Fruit fly (Drosophila melanogaster): ENCODE data around the gene CG32318.

The CG32318 gene

DNA sequence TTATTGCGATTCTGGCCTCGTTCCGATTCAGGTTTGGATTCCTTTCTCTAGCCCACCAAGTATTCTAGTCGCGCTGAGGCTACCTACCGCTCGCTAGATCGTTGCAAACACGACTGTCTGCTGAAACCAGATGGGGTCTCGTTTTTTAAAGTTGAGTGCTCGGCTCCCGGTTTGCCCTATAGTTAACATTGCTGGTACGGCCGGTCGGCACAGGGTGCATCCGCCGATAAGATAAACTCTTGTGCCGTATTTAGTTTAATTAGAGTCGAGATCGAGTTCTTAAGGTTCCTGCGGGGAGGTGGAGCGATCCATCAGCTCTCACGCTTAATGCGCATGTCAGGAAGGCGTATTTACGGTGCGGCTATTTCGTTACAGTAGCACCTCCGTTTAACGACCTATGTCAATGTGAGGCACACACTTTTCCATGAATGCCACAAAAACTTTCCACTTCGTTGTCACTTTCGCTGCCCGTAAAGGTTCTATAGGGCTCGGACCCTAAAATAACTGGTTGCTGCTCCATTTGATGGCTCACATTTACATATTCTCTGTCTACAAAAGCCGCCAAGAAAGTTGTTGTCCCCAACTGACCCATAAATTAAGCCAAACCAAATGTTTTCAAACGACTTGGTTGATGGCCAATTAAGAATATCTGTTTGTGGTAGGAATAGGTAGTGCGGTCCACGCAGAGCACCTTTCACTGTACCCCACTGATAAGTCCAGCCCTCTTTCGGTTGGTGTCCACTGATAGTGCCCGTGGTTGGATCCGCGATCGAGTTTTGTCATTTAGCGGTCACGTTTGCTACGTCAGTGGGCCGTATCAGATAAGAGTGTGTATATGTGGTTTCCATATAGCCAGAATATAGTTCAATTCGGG lies 41.8 kb downstream of the CG32318 start, which contains the start of gene CG9119 (continued):
- TF ChIP-seq Rel (GFP tag; optimal IDR thresholded peaks at IDR 0.05) (no peak), Rel (tag; optimal IDR thresholded peaks at IDR 0.05) (no peak), CG32264 (GFP tag; optimal IDR thresholded peaks at IDR 0.05) (no peak), brk (GFP tag; optimal IDR thresholded peaks at IDR 0.05) (no peak), CrebA (GFP tag; optimal IDR thresholded peaks at IDR 0.05; ENCODE audit: borderline replicate concordance) (no peak), HLH106 (tag; optimal IDR thresholded peaks at IDR 0.05) (peak; percentile 24), Abd-B (GFP tag; optimal IDR thresholded peaks at IDR 0.05) (no peak), pan (optimal IDR thresholded peaks at IDR 0.05) (no peak), jim (GFP tag; optimal IDR thresholded peaks at IDR 0.05) (no peak)

dm6 chr3L:1203855-1204431 lies 42.8 kb downstream of the CG32318 start:
- TF ChIP-seq Hr83 (GFP tag; optimal IDR thresholded peaks at IDR 0.05; ENCODE audit: poor library complexity, severe bottlenecking) (no peak), Dfd (GFP tag; optimal IDR thresholded peaks at IDR 0.05) (peak; percentile 97)

- TF ChIP-seq CrebA (GFP tag; optimal IDR thresholded peaks at IDR 0.05; ENCODE audit: borderline replicate concordance) (no peak), dmrt93B (GFP tag; optimal IDR thresholded peaks at IDR 0.05) (no peak), Hr83 (GFP tag; optimal IDR thresholded peaks at IDR 0.05; ENCODE audit: poor library complexity, severe bottlenecking) (no peak), ey (GFP tag; optimal IDR thresholded peaks at IDR 0.05) (no peak), HLH106 (tag; optimal IDR thresholded peaks at IDR 0.05) (no peak), Rel (GFP tag; optimal IDR thresholded peaks at IDR 0.05) (no peak), Rel (tag; optimal IDR thresholded peaks at IDR 0.05) (no peak), Myc (optimal IDR thresholded peaks at IDR 0.05) (no peak), OdsH (GFP tag; optimal IDR thresholded peaks at IDR 0.05) (no peak), Jra (GFP tag; optimal IDR thresholded peaks at IDR 0.05) (no peak)
Observed at dm6 chr3L:1202588-1203195, 44.0 kb downstream of the CG32318 start, which contains the start of gene meep. meep (minus strand) TSS chr3L:1203036.

dm6 chr3L:1200357-1201051 lies 46.2 kb downstream of the CG32318 start, which contains the start of gene mwh:
mwh (plus strand) TSS chr3L:1200786.
- no peak for TF ChIP-seq Sp1 (GFP tag; optimal IDR thresholded peaks at IDR 0.05)
- no peak for TF ChIP-seq woc (GFP tag; optimal IDR thresholded peaks at IDR 0.05)
- no peak for TF ChIP-seq br (GFP tag; optimal IDR thresholded peaks at IDR 0.05)
- no peak for TF ChIP-seq dmrt93B (GFP tag; optimal IDR thresholded peaks at IDR 0.05)
- no peak for TF ChIP-seq sv (GFP tag; optimal IDR thresholded peaks at IDR 0.05)
- TF ChIP-seq usp (GFP tag; optimal IDR thresholded peaks at IDR 0.05): no peak
- no peak for TF ChIP-seq CG9705 (GFP tag; optimal IDR thresholded peaks at IDR 0.05)
- TF ChIP-seq OdsH (GFP tag; optimal IDR thresholded peaks at IDR 0.05): no peak
- no peak for TF ChIP-seq Dif (GFP tag; optimal IDR thresholded peaks at IDR 0.05; ENCODE audit: partially characterized antibody)
- TF ChIP-seq Myc (optimal IDR thresholded peaks at IDR 0.05): no peak
- no peak for TF ChIP-seq CrebA (GFP tag; optimal IDR thresholded peaks at IDR 0.05; ENCODE audit: borderline replicate concordance)
- TF ChIP-seq tai (GFP tag; optimal IDR thresholded peaks at IDR 0.05): no peak
- no peak for TF ChIP-seq Vsx2 (GFP tag; optimal IDR thresholded peaks at IDR 0.05; ENCODE audit: partially characterized antibody)
- TF ChIP-seq foxo (GFP tag; optimal IDR thresholded peaks at IDR 0.05): no peak
- TF ChIP-seq sage (GFP tag; optimal IDR thresholded peaks at IDR 0.05): no peak
- no peak for TF ChIP-seq Jra (GFP tag; optimal IDR thresholded peaks at IDR 0.05)
- TF ChIP-seq brk (GFP tag; optimal IDR thresholded peaks at IDR 0.05): no peak
- no peak for TF ChIP-seq CG32264 (GFP tag; optimal IDR thresholded peaks at IDR 0.05)
- TF ChIP-seq h (GFP tag; optimal IDR thresholded peaks at IDR 0.05): no peak
- no peak for TF ChIP-seq Mio (GFP tag; optimal IDR thresholded peaks at IDR 0.05)

All from whole organism, wandering third instar larva.